Worm (Caenorhabditis elegans) whole organism, late embryonic: Measurements from ENCODE around the gene F48E3.9.
A peak's percentile ranks its signal among the peaks of the same experiment; 100 is the strongest.

Experiments used
- C08G9.2 ChIP-seq: sonication (generic microtip); optimal IDR thresholded peaks from 2 replicates; lab custom pipeline; 2016; ENCODE audit warnings: mild to moderate bottlenecking, missing genetic modification characterization, moderate library complexity, missing compliant biosample characterization
- ama-1 ChIP-seq: fragments of 150-350 bp; optimal IDR thresholded peaks from 2 replicates; lab custom pipeline; 2014
- ceh-30 ChIP-seq: fragments of 150-350 bp; optimal IDR thresholded peaks from 2 replicates; lab custom pipeline; 2014; ENCODE audit warnings: missing biosample characterization, missing genetic modification characterization
- ceh-31 ChIP-seq: sonication (generic microtip); optimal IDR thresholded peaks from 2 replicates; lab custom pipeline; 2016; ENCODE audit warnings: missing genetic modification characterization, missing compliant biosample characterization
- ceh-9 ChIP-seq: sonication (generic microtip); optimal IDR thresholded peaks from 2 replicates; lab custom pipeline; 2016; ENCODE audit warnings: mild to moderate bottlenecking, missing genetic modification characterization, inconsistent platforms, missing compliant biosample characterization
- dmd-4 ChIP-seq: sonication (generic microtip); optimal IDR thresholded peaks from 2 replicates; lab custom pipeline; 2016; ENCODE audit warnings: borderline replicate concordance, missing genetic modification characterization, missing compliant biosample characterization
- ets-4 ChIP-seq: sonication (generic microtip); optimal IDR thresholded peaks from 2 replicates; lab custom pipeline; 2016; ENCODE audit warnings: missing genetic modification characterization, missing compliant biosample characterization
- pat-9 ChIP-seq: fragments of 200-800 bp; sonication (Bioruptor generic); optimal IDR thresholded peaks from 2 replicates; lab custom pipeline; 2018; ENCODE audit warnings: mild to moderate bottlenecking, missing genetic modification characterization, moderate library complexity, missing compliant biosample characterization
- pqm-1 ChIP-seq: sonication (generic microtip); optimal IDR thresholded peaks from 2 replicates; lab custom pipeline; 2016; ENCODE audit warnings: missing genetic modification characterization, missing compliant biosample characterization
- pros-1 ChIP-seq: fragments of 150-350 bp; optimal IDR thresholded peaks from 2 replicates; lab custom pipeline; 2014; ENCODE audit warnings: missing biosample characterization, missing genetic modification reagents, missing genetic modification characterization
- sdc-2 ChIP-seq: sonication (generic microtip); optimal IDR thresholded peaks from 2 replicates; lab custom pipeline; 2016; ENCODE audit warnings: missing genotype, missing genetic modification characterization, missing compliant biosample characterization

DNA sequence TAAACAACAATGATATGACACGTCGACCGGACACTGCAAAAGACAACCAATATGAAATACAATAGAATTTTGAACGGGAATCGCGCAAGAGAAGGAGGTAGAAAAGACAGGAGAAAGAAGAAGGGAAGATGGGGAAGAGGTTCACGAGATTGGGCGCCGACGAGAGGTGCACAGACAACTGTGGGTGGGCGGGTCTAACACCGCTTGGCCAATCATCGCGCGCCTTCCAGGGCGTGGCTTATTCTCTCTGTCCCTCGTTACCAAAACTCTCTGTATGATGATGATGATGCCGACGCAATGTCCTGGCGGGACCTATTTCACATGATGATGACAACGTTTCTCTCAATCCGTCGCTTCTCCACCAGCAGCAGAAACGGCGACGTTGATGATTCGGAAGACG, 20.3 kb upstream of the F48E3.9 start:
- TF ChIP-seq C08G9.2: no peak
- peak; percentile 67 for TF ChIP-seq ceh-31
- no peak for TF ChIP-seq ceh-9 (tag; lab: Kevin White, UChicago)
- no peak for TF ChIP-seq sdc-2 (tag; lab: Kevin White, UChicago)
- no peak for TF ChIP-seq ama-1 (lab: Kevin White, UChicago)
- no peak for TF ChIP-seq pat-9 (tag; lab: Kevin White, UChicago)
- no peak for TF ChIP-seq dmd-4 (tag; lab: Kevin White, UChicago)
- no peak for TF ChIP-seq pqm-1 (tag; lab: Kevin White, UChicago)
- no peak for TF ChIP-seq ets-4 (tag; lab: Kevin White, UChicago)
- TF ChIP-seq ceh-30: no peak
- no peak for TF ChIP-seq pros-1 (tag; lab: Kevin White, UChicago)
